Worm (Caenorhabditis elegans): ENCODE measurements around the gene rps-16.

rps-16 gene

ce11 chrV:14990843-14991242, 9.5 kb downstream of the rps-16 start, which contains the start of the genes cdt-2 and T01C3.2:
Gene cdt-2 (minus strand): TSS chrV:14991126.
Gene T01C3.2 (plus strand): TSS chrV:14991168.
- TF ChIP-seq ama-1 (optimal IDR thresholded peaks at IDR 0.05) (no peak), sea-1 (GFP tag; conservative IDR thresholded peaks at IDR 0.05) (no peak), B0310.2 (tag; optimal IDR thresholded peaks at IDR 0.05) (no peak), ceh-13 (GFP tag; optimal IDR thresholded peaks at IDR 0.05) (no peak), ceh-36 (tag; optimal IDR thresholded peaks at IDR 0.05) (no peak), pes-1 (GFP tag; IDR thresholded peaks at IDR 0.05) (no peak), scrt-1 (GFP tag; IDR thresholded peaks at IDR 0.05) (no peak), flt-1 (GFP tag; IDR thresholded peaks at IDR 0.05) (no peak), hnd-1 (tag; optimal IDR thresholded peaks at IDR 0.05) (no peak), ets-7 (tag; optimal IDR thresholded peaks at IDR 0.05) (no peak), hmbx-1 (tag; optimal IDR thresholded peaks at IDR 0.05) (no peak), F13C5.2 (tag; optimal IDR thresholded peaks at IDR 0.05) (no peak), aly-1 (tag; optimal IDR thresholded peaks at IDR 0.05) (no peak), tbx-11 (GFP tag; IDR thresholded peaks at IDR 0.05) (no peak), hmg-4 (GFP tag; optimal IDR thresholded peaks at IDR 0.05) (no peak), tra-4 (tag; optimal IDR thresholded peaks at IDR 0.05) (no peak), tbx-37 (GFP tag; conservative IDR thresholded peaks at IDR 0.05) (no peak)

ce11 chrV:14984593-14984992, 15.7 kb downstream of the rps-16 start, which contains the start of gene F02D8.4:
Gene F02D8.4 (plus strand): TSS chrV:14984893.
- TF ChIP-seq B0310.2 (tag; optimal IDR thresholded peaks at IDR 0.05) (no peak), pes-1 (GFP tag; IDR thresholded peaks at IDR 0.05) (no peak), ceh-13 (GFP tag; optimal IDR thresholded peaks at IDR 0.05) (no peak), ets-7 (tag; optimal IDR thresholded peaks at IDR 0.05) (no peak)

ce11 chrV:14979937-14980336, 20.4 kb downstream of the rps-16 start, which contains the start of gene xbx-1:
Gene xbx-1 (plus strand): TSS chrV:14980237.
- no peak for TF ChIP-seq sea-1 (GFP tag; conservative IDR thresholded peaks at IDR 0.05)
- TF ChIP-seq ceh-13 (GFP tag; optimal IDR thresholded peaks at IDR 0.05), result no peak
- TF ChIP-seq F13C5.2 (tag; optimal IDR thresholded peaks at IDR 0.05), result no peak
- TF ChIP-seq tbx-11 (GFP tag; IDR thresholded peaks at IDR 0.05), result no peak
- TF ChIP-seq ceh-36 (tag; optimal IDR thresholded peaks at IDR 0.05), result no peak
- TF ChIP-seq hnd-1 (tag; optimal IDR thresholded peaks at IDR 0.05), result no peak
- TF ChIP-seq aly-1 (tag; optimal IDR thresholded peaks at IDR 0.05), result no peak
- TF ChIP-seq B0310.2 (tag; optimal IDR thresholded peaks at IDR 0.05), result no peak

- TF ChIP-seq tbx-11 (GFP tag; IDR thresholded peaks at IDR 0.05) (no peak), hmbx-1 (tag; optimal IDR thresholded peaks at IDR 0.05) (no peak), ets-7 (tag; optimal IDR thresholded peaks at IDR 0.05) (no peak), hnd-1 (tag; optimal IDR thresholded peaks at IDR 0.05) (no peak), aly-1 (tag; optimal IDR thresholded peaks at IDR 0.05) (no peak)
Measured at ce11 chrV:14978205-14978751, 22.1 kb downstream of the rps-16 start, which contains the start of the genes grd-12 and F02D8.1. Gene grd-12 (plus strand): TSS chrV:14978505. Gene F02D8.1 (minus strand): TSS chrV:14978701.

ce11 chrV:14971136-14971535, 29.2 kb downstream of the rps-16 start, which contains the start of gene nlp-59:
Gene nlp-59 (plus strand): TSS chrV:14971436.
- TF ChIP-seq pes-1 (GFP tag; IDR thresholded peaks at IDR 0.05) (no peak), hmg-4 (GFP tag; optimal IDR thresholded peaks at IDR 0.05) (no peak), tbx-11 (GFP tag; IDR thresholded peaks at IDR 0.05) (no peak), ets-7 (tag; optimal IDR thresholded peaks at IDR 0.05) (no peak), B0310.2 (tag; optimal IDR thresholded peaks at IDR 0.05) (no peak), flt-1 (GFP tag; IDR thresholded peaks at IDR 0.05) (no peak), tra-4 (tag; optimal IDR thresholded peaks at IDR 0.05) (no peak)

- no peak for TF ChIP-seq hnd-1 (tag; optimal IDR thresholded peaks at IDR 0.05)
- no peak for TF ChIP-seq hmbx-1 (tag; optimal IDR thresholded peaks at IDR 0.05)
- TF ChIP-seq ama-1 (optimal IDR thresholded peaks at IDR 0.05), result no peak
- no peak for TF ChIP-seq B0310.2 (tag; optimal IDR thresholded peaks at IDR 0.05)
- TF ChIP-seq F13C5.2 (tag; optimal IDR thresholded peaks at IDR 0.05), result no peak
- no peak for TF ChIP-seq hmg-4 (GFP tag; optimal IDR thresholded peaks at IDR 0.05)
- TF ChIP-seq ets-7 (tag; optimal IDR thresholded peaks at IDR 0.05), result no peak
- TF ChIP-seq sea-1 (GFP tag; conservative IDR thresholded peaks at IDR 0.05), result no peak
- no peak for TF ChIP-seq scrt-1 (GFP tag; IDR thresholded peaks at IDR 0.05)
- TF ChIP-seq aly-1 (tag; optimal IDR thresholded peaks at IDR 0.05), result no peak
Measured at ce11 chrV:14955676-14956075, 44.7 kb downstream of the rps-16 start, which contains the start of gene F02D8.9. Gene F02D8.9 (minus strand): TSS chrV:14955776.

- TF ChIP-seq F13C5.2 (tag; optimal IDR thresholded peaks at IDR 0.05), result no peak
- no peak for TF ChIP-seq tbx-11 (GFP tag; IDR thresholded peaks at IDR 0.05)
- TF ChIP-seq scrt-1 (GFP tag; IDR thresholded peaks at IDR 0.05), result no peak
- no peak for TF ChIP-seq pes-1 (GFP tag; IDR thresholded peaks at IDR 0.05)
- TF ChIP-seq hmbx-1 (tag; optimal IDR thresholded peaks at IDR 0.05), result no peak
- no peak for TF ChIP-seq ceh-13 (GFP tag; optimal IDR thresholded peaks at IDR 0.05)
- TF ChIP-seq sea-1 (GFP tag; conservative IDR thresholded peaks at IDR 0.05), result no peak
- no peak for TF ChIP-seq ceh-36 (tag; optimal IDR thresholded peaks at IDR 0.05)
- no peak for TF ChIP-seq tbx-37 (GFP tag; conservative IDR thresholded peaks at IDR 0.05)
- no peak for TF ChIP-seq tra-4 (tag; optimal IDR thresholded peaks at IDR 0.05)
- no peak for TF ChIP-seq hmg-4 (GFP tag; optimal IDR thresholded peaks at IDR 0.05)
- no peak for TF ChIP-seq flt-1 (GFP tag; IDR thresholded peaks at IDR 0.05)
- no peak for TF ChIP-seq ets-7 (tag; optimal IDR thresholded peaks at IDR 0.05)
- TF ChIP-seq hnd-1 (tag; optimal IDR thresholded peaks at IDR 0.05), result no peak
- no peak for TF ChIP-seq aly-1 (tag; optimal IDR thresholded peaks at IDR 0.05)
- no peak for TF ChIP-seq B0310.2 (tag; optimal IDR thresholded peaks at IDR 0.05)
Measured at ce11 chrV:14954633-14955032, 45.7 kb downstream of the rps-16 start, which contains the start of gene C30G7.5. Gene C30G7.5 (minus strand): TSS chrV:14954733.

All from whole organism, early embryonic.